Fruit fly (Drosophila melanogaster): ENCODE data around the gene CG13674.

CG13674 gene

DNA sequence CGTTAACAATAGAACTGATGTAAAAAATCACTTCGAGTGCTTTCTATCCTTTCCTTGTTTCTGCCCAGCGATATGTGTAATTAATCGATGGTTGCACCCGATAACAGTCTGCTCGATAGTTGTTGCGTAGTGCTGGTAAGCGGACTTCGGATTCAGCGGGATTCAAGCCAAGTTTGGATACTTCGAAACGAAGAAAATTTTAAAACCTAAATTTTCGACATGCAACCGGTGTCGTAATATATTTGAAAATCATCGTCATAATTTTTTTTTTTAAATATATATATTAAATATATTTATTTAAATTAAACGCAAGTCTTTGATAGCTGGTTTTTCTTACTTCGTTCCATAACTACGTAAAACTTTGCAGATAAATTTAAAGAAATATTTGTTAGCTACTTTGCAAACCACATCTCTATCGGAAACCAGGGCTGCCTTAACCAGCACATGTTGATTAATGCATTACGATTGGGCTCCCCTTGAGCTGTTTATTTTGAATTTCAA lies 21.0 kb downstream of the CG13674 start, which contains the start of the genes UbcE2M and Dhps (continued):
- peak; percentile 39 for TF ChIP-seq CG7271 (tag; optimal IDR thresholded peaks at IDR 0.05)
- TF ChIP-seq HLH3B (GFP tag; IDR thresholded peaks at IDR 0.05): peak; percentile 56; the same call in 1 of the 2 replicates
- TF ChIP-seq CG34376 (GFP tag; optimal IDR thresholded peaks at IDR 0.05): peak; percentile 11
- TF ChIP-seq CoRest (tag; optimal IDR thresholded peaks at IDR 0.05): peak; percentile 92
- TF ChIP-seq sna (GFP tag; IDR thresholded peaks at IDR 0.05; ENCODE audit: partially characterized antibody): peak; percentile 60
- TF ChIP-seq CG11398 (GFP tag; optimal IDR thresholded peaks at IDR 0.05): no peak
- peak; percentile 79 for TF ChIP-seq CG18619 (GFP tag; optimal IDR thresholded peaks at IDR 0.05)
- TF ChIP-seq CG14965 (GFP tag; optimal IDR thresholded peaks at IDR 0.05; ENCODE audit: borderline replicate concordance): no peak
- TF ChIP-seq ara (GFP tag; IDR thresholded peaks at IDR 0.05): no peak
- no peak for TF ChIP-seq CG12769 (tag; optimal IDR thresholded peaks at IDR 0.05)
- peak; percentile 19 for TF ChIP-seq Hand (GFP tag; optimal IDR thresholded peaks at IDR 0.05)
- peak; percentile 63 for TF ChIP-seq CG1602 (GFP tag; optimal IDR thresholded peaks at IDR 0.05)
- peak; percentile 66 for TF ChIP-seq CG33557 (GFP tag; optimal IDR thresholded peaks at IDR 0.05)
- no peak for TF ChIP-seq ab (GFP tag; optimal IDR thresholded peaks at IDR 0.05)
- TF ChIP-seq fd96Cb (tag; optimal IDR thresholded peaks at IDR 0.05): peak; percentile 72
- TF ChIP-seq Atf-2 (GFP tag; optimal IDR thresholded peaks at IDR 0.05): no peak
- no peak for TF ChIP-seq CG12236 (GFP tag; optimal IDR thresholded peaks at IDR 0.05)
- no peak for TF ChIP-seq Awh (GFP tag; IDR thresholded peaks at IDR 0.05)
- TF ChIP-seq CG13287 (GFP tag; IDR thresholded peaks at IDR 0.05; ENCODE audit: partially characterized antibody): peak; percentile 71
- peak; percentile 63; the same call in 2 of the 3 replicates for TF ChIP-seq CG7963 (GFP tag; IDR thresholded peaks at IDR 0.05; ENCODE audit: partially characterized antibody)
- peak; percentile 61 for TF ChIP-seq lmd (GFP tag; IDR thresholded peaks at IDR 0.05)
- TF ChIP-seq CG15514 (GFP tag; optimal IDR thresholded peaks at IDR 0.05): peak; percentile 75
- TF ChIP-seq dati (GFP tag; IDR thresholded peaks at IDR 0.05): no peak
- TF ChIP-seq Hmr (GFP tag; optimal IDR thresholded peaks at IDR 0.05): no peak
- peak; percentile 56; the same call in 1 of the 2 replicates for TF ChIP-seq CG31224 (GFP tag; IDR thresholded peaks at IDR 0.05)
- peak; percentile 56 for TF ChIP-seq CHES-1-like (GFP tag; optimal IDR thresholded peaks at IDR 0.05)
- TF ChIP-seq Kr (GFP tag; optimal IDR thresholded peaks at IDR 0.05): no peak
- peak; percentile 71 for TF ChIP-seq al (GFP tag; IDR thresholded peaks at IDR 0.05)
- peak; percentile 60 for TF ChIP-seq CG14667 (GFP tag; IDR thresholded peaks at IDR 0.05)
- no peak for TF ChIP-seq CG16779 (GFP tag; IDR thresholded peaks at IDR 0.05)
- no peak for TF ChIP-seq ewg (GFP tag; optimal IDR thresholded peaks at IDR 0.05)
- peak; percentile 60 for TF ChIP-seq CG10979 (tag; optimal IDR thresholded peaks at IDR 0.05)
- no peak for TF ChIP-seq zf30C (GFP tag; optimal IDR thresholded peaks at IDR 0.05)
- peak; percentile 60; the same call in 1 of the 2 replicates for TF ChIP-seq CG11085 (GFP tag; IDR thresholded peaks at IDR 0.05)
- peak; percentile 85 for TF ChIP-seq Dbx (GFP tag; IDR thresholded peaks at IDR 0.05)
- TF ChIP-seq CG12391 (tag; optimal IDR thresholded peaks at IDR 0.05): peak; percentile 87
- TF ChIP-seq CG2202 (tag; optimal IDR thresholded peaks at IDR 0.05): no peak
- TF ChIP-seq Spps (tag; optimal IDR thresholded peaks at IDR 0.05): peak; percentile 50
- TF ChIP-seq CG31441 (GFP tag; IDR thresholded peaks at IDR 0.05): no peak
- no peak for TF ChIP-seq bowl (GFP tag; IDR thresholded peaks at IDR 0.05)
- TF ChIP-seq CG11504 (tag; optimal IDR thresholded peaks at IDR 0.05): no peak
- peak; percentile 41 for TF ChIP-seq Sin3A (optimal IDR thresholded peaks at IDR 0.05)
- peak; percentile 71 for TF ChIP-seq tgo (GFP tag; IDR thresholded peaks at IDR 0.05)
- no peak for TF ChIP-seq Mad (GFP tag; optimal IDR thresholded peaks at IDR 0.05)
- TF ChIP-seq CG11695 (GFP tag; IDR thresholded peaks at IDR 0.05): no peak
- peak; percentile 56 for TF ChIP-seq pnt (GFP tag; optimal IDR thresholded peaks at IDR 0.05)
- no peak for TF ChIP-seq lab (GFP tag; optimal IDR thresholded peaks at IDR 0.05)
- TF ChIP-seq fu2 (GFP tag; optimal IDR thresholded peaks at IDR 0.05): peak; percentile 64
- TF ChIP-seq wek (GFP tag; optimal IDR thresholded peaks at IDR 0.05): no peak
- TF ChIP-seq exex (tag; optimal IDR thresholded peaks at IDR 0.05): no peak
- no peak for TF ChIP-seq CG10565 (GFP tag; optimal IDR thresholded peaks at IDR 0.05)

Data from whole organism, embryonic.